Worm (Caenorhabditis elegans) whole organism, midembryonic: ENCODE measurements around the gene F17E9.3.

ENCODE experiments used
- flt-1 ChIP-seq: fragments of 200-800 bp; sonication (Bioruptor generic); IDR thresholded peaks from 2 replicates; pipeline ENCODE4 v1.3.6; 2022; ENCODE audit warnings: missing genetic modification characterization, missing compliant biosample characterization
- ref-1 ChIP-seq: fragments of 200-800 bp; sonication (Bioruptor generic); conservative IDR thresholded peaks from 2 replicates; pipeline ENCODE4 v1.3.6; 2022; ENCODE audit warnings: missing genetic modification reagents, missing genetic modification characterization, missing compliant biosample characterization
- tab-1 ChIP-seq: fragments of 200-800 bp; sonication (Bioruptor generic); IDR thresholded peaks from 2 replicates; pipeline ENCODE4 v1.3.6; 2022; ENCODE audit warnings: missing genetic modification characterization, missing compliant biosample characterization
- ztf-23 ChIP-seq: fragments of 200-800 bp; sonication (Bioruptor generic); IDR thresholded peaks from 2 replicates; pipeline ENCODE4 v1.3.6; 2022; ENCODE audit warnings: missing genetic modification reagents, missing genetic modification characterization, missing compliant biosample characterization
- ztf-29 ChIP-seq: fragments of 200-800 bp; sonication (Bioruptor generic); IDR thresholded peaks from 2 replicates; pipeline ENCODE4 v1.3.6; 2022; ENCODE audit warnings: missing genetic modification reagents, missing genetic modification characterization, missing compliant biosample characterization

DNA sequence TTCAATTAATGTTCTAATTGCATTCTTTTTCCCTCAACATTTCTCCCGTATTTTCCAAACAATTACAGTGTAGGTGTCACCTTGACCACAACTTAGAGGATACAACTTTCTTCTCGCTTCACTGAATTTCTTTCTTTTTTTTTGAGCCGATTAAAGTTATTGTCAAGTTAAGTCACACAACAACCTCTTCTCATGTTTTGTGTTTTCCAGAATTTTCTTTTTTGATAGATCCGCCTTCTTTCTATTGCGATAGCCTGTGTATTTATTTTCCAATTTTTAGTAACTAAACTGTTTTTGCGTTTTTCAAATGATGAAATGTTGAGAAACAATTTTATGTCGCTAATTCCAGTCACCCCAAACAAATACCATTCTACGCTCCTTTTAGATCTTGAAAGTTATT is 29.0 kb upstream of the F17E9.3 start, which contains the start of gene F35H10.3:
- no peak for TF ChIP-seq ztf-23 (GFP tag; lab: Robert Waterston, UW)
- TF ChIP-seq tab-1 (GFP tag; lab: Robert Waterston, UW) = no peak
- TF ChIP-seq flt-1 (GFP tag; lab: Robert Waterston, UW) = no peak
- no peak for TF ChIP-seq ztf-29
- no peak for TF ChIP-seq ref-1 (GFP tag; lab: Robert Waterston, UW)
